Worm (Caenorhabditis elegans): ENCODE results near the gene Y53G8AR.9.

Y53G8AR.9 gene

ce11 chrIII:3323906-3324305 lies 2.9 kb upstream of the Y53G8AR.9 start (continued):
- no peak for TF ChIP-seq chd-7 (tag; optimal IDR thresholded peaks at IDR 0.05)
- TF ChIP-seq lsl-1 (GFP tag; optimal IDR thresholded peaks at IDR 0.05): peak; percentile 45
- TF ChIP-seq madf-3 (GFP tag; IDR thresholded peaks at IDR 0.05): peak; percentile 93
- TF ChIP-seq athp-1 (tag; optimal IDR thresholded peaks at IDR 0.05): peak; percentile 24
- TF ChIP-seq ama-1 (optimal IDR thresholded peaks at IDR 0.05): no peak
- peak; percentile 0 to 25 for TF ChIP-seq ama-1 (GFP tag; optimal IDR thresholded peaks at IDR 0.05)

- TF ChIP-seq hmg-20 (GFP tag; IDR thresholded peaks at IDR 0.05) (no peak), F37B4.10 (GFP tag; IDR thresholded peaks at IDR 0.05) (no peak), tbx-9 (tag; optimal IDR thresholded peaks at IDR 0.05; ENCODE audit: borderline replicate concordance) (no peak), B0035.1 (tag; optimal IDR thresholded peaks at IDR 0.05) (no peak), cebp-1 (GFP tag; IDR thresholded peaks at IDR 0.05) (no peak), cebp-1 (tag; optimal IDR thresholded peaks at IDR 0.05) (no peak), ztf-3 (GFP tag; optimal IDR thresholded peaks at IDR 0.05) (no peak), dpff-1 (tag; optimal IDR thresholded peaks at IDR 0.05) (no peak), tlf-1 (GFP tag; optimal IDR thresholded peaks at IDR 0.05) (no peak), zfh-2 (GFP tag; conservative IDR thresholded peaks at IDR 0.05) (0 out of 2 replicates have a peak, but pooled peaks have one; percentile 30), madf-3 (GFP tag; IDR thresholded peaks at IDR 0.05) (peak; percentile 98), efl-1 (GFP tag; optimal IDR thresholded peaks at IDR 0.05) (peak; percentile 21), akir-1 (GFP tag; optimal IDR thresholded peaks at IDR 0.05) (no peak), attf-5 (GFP tag; optimal IDR thresholded peaks at IDR 0.05) (peak; percentile 2), egrh-3 (GFP tag; IDR thresholded peaks at IDR 0.05) (no peak), madf-6 (GFP tag; IDR thresholded peaks at IDR 0.05) (no peak)
Measured at ce11 chrIII:3322317-3323010, 1.4 kb upstream of the Y53G8AR.9 start, which contains the start of gene phf-15. Gene phf-15, plus strand, starts transcription at chrIII:3322853.

- 0 out of 2 replicates have a peak, but pooled peaks have one; percentile 3 for TF ChIP-seq egrh-3 (GFP tag; IDR thresholded peaks at IDR 0.05)
- no peak for TF ChIP-seq F23B12.7 (tag; optimal IDR thresholded peaks at IDR 0.05; ENCODE audit: insufficient read depth)
- TF ChIP-seq madf-6 (GFP tag; IDR thresholded peaks at IDR 0.05): peak; percentile 11; the same call in 1 of the 2 replicates
- TF ChIP-seq rpc-1 (optimal IDR thresholded peaks at IDR 0.05): no peak
- no peak for TF ChIP-seq rpc-1 (tag; optimal IDR thresholded peaks at IDR 0.05)
- no peak for TF ChIP-seq hsf-1 (GFP tag; IDR thresholded peaks at IDR 0.05)
- no peak for TF ChIP-seq Y95B8A.8 (GFP tag; IDR thresholded peaks at IDR 0.05)
- TF ChIP-seq ztf-25 (GFP tag; IDR thresholded peaks at IDR 0.05): peak; percentile 60; the same call in 1 of the 2 replicates
- no peak for TF ChIP-seq him-1 (tag; optimal IDR thresholded peaks at IDR 0.05)
- TF ChIP-seq tbp1 (GFP tag; optimal IDR thresholded peaks at IDR 0.05): no peak
- no peak for TF ChIP-seq athp-1 (tag; optimal IDR thresholded peaks at IDR 0.05)
- 0 out of 2 replicates have a peak, but pooled peaks have one; percentile 9 for TF ChIP-seq B0336.3 (GFP tag; IDR thresholded peaks at IDR 0.05)
- TF ChIP-seq akir-1 (GFP tag; optimal IDR thresholded peaks at IDR 0.05): no peak
- 0 out of 2 replicates have a peak, but pooled peaks have one; percentile 2 for TF ChIP-seq hmg-1.2 (GFP tag; IDR thresholded peaks at IDR 0.05)
- TF ChIP-seq madf-10 (tag; optimal IDR thresholded peaks at IDR 0.05): no peak
- no peak for TF ChIP-seq somi-1 (GFP tag; optimal IDR thresholded peaks at IDR 0.05)
- no peak for TF ChIP-seq Y67H2A.10 (GFP tag; conservative IDR thresholded peaks at IDR 0.05)
- TF ChIP-seq hlh-12 (tag; optimal IDR thresholded peaks at IDR 0.05): no peak
- no peak for TF ChIP-seq dpff-1 (tag; optimal IDR thresholded peaks at IDR 0.05)
- TF ChIP-seq ztf-26 (tag; optimal IDR thresholded peaks at IDR 0.05): no peak
- TF ChIP-seq aptf-3 (GFP tag; IDR thresholded peaks at IDR 0.05): no peak
- TF ChIP-seq dpl-1 (GFP tag; optimal IDR thresholded peaks at IDR 0.05): no peak
- no peak for TF ChIP-seq lin-26 (GFP tag; IDR thresholded peaks at IDR 0.05)
Measured at ce11 chrIII:3317887-3318286, 3.2 kb downstream of the Y53G8AR.9 start.
